Fruit fly (Drosophila melanogaster): Measurements from ENCODE around the gene mthl6.
"Not testable (repeated sequence)": the region's sequence is repeated elsewhere in the genome, so short reads cannot be mapped to it uniquely, and the experiment has no call there.

mthl6 gene

dm6 chr3L:7498731-7499130, 13.0 kb downstream of the mthl6 start, which contains the start of gene CG8539:
TSS of gene CG8539 (minus strand) at chr3L:7498831.
- TF ChIP-seq insv, Sin3A, Myc (optimal IDR thresholded peaks at IDR 0.05): not testable (repeated sequence)

dm6 chr3L:7506117-7506516, 20.4 kb downstream of the mthl6 start, which contains the start of gene CG7548:
TSS of gene CG7548 (minus strand) at chr3L:7506217.
- TF ChIP-seq Myc (optimal IDR thresholded peaks at IDR 0.05) = no peak

- TF ChIP-seq h (optimal IDR thresholded peaks at IDR 0.05) = no peak
Observed at dm6 chr3L:7510414-7511384, 24.9 kb downstream of the mthl6 start, which contains the start of gene CG7546. TSS of gene CG7546 (plus strand) at chr3L:7510986.

- TF ChIP-seq psq (optimal IDR thresholded peaks at IDR 0.05) (no peak), Myc (optimal IDR thresholded peaks at IDR 0.05) (no peak), insv (optimal IDR thresholded peaks at IDR 0.05) (no peak)
Observed at dm6 chr3L:7518351-7519102, 32.8 kb downstream of the mthl6 start, which contains the start of gene ltl. TSS of gene ltl (plus strand) at chr3L:7518997.

- TF ChIP-seq Myc (optimal IDR thresholded peaks at IDR 0.05) (no peak), insv (optimal IDR thresholded peaks at IDR 0.05) (no peak), ttk (optimal IDR thresholded peaks at IDR 0.05) (no peak), h (optimal IDR thresholded peaks at IDR 0.05) (no peak), psq (optimal IDR thresholded peaks at IDR 0.05) (no peak), Sin3A (optimal IDR thresholded peaks at IDR 0.05) (no peak)
Observed at dm6 chr3L:7519219-7519618, 33.5 kb downstream of the mthl6 start.

dm6 chr3L:7520619-7521018, 34.9 kb downstream of the mthl6 start:
- TF ChIP-seq psq (optimal IDR thresholded peaks at IDR 0.05) (no peak), Myc (optimal IDR thresholded peaks at IDR 0.05) (no peak), ttk (optimal IDR thresholded peaks at IDR 0.05) (no peak), Sin3A (optimal IDR thresholded peaks at IDR 0.05) (no peak), insv (optimal IDR thresholded peaks at IDR 0.05) (no peak), h (optimal IDR thresholded peaks at IDR 0.05) (no peak)

- TF ChIP-seq h (optimal IDR thresholded peaks at IDR 0.05) = no peak
- no peak for TF ChIP-seq Sin3A (optimal IDR thresholded peaks at IDR 0.05)
- TF ChIP-seq ttk (optimal IDR thresholded peaks at IDR 0.05) = no peak
- TF ChIP-seq Myc (optimal IDR thresholded peaks at IDR 0.05) = no peak
- no peak for TF ChIP-seq psq (optimal IDR thresholded peaks at IDR 0.05)
- TF ChIP-seq insv (optimal IDR thresholded peaks at IDR 0.05) = no peak
Observed at dm6 chr3L:7521847-7522246, 36.1 kb downstream of the mthl6 start.

- no peak for TF ChIP-seq Sin3A (optimal IDR thresholded peaks at IDR 0.05)
- TF ChIP-seq h (optimal IDR thresholded peaks at IDR 0.05) = no peak
- TF ChIP-seq Myc (optimal IDR thresholded peaks at IDR 0.05) = no peak
- TF ChIP-seq psq (optimal IDR thresholded peaks at IDR 0.05) = no peak
- no peak for TF ChIP-seq ttk (optimal IDR thresholded peaks at IDR 0.05)
- no peak for TF ChIP-seq insv (optimal IDR thresholded peaks at IDR 0.05)
Observed at dm6 chr3L:7527661-7528379, 42.1 kb downstream of the mthl6 start.

- TF ChIP-seq Myc (optimal IDR thresholded peaks at IDR 0.05) (no peak), insv (optimal IDR thresholded peaks at IDR 0.05) (no peak), Sin3A (optimal IDR thresholded peaks at IDR 0.05) (no peak), ttk (optimal IDR thresholded peaks at IDR 0.05) (no peak), psq (optimal IDR thresholded peaks at IDR 0.05) (no peak), h (optimal IDR thresholded peaks at IDR 0.05) (no peak)
Observed at dm6 chr3L:7528380-7529080, 42.8 kb downstream of the mthl6 start, which contains the start of gene lqf. TSS of gene lqf (plus strand) at chr3L:7528780.

dm6 chr3L:7529081-7530021, 43.6 kb downstream of the mthl6 start:
- no peak for TF ChIP-seq ttk (optimal IDR thresholded peaks at IDR 0.05)
